Worm (Caenorhabditis elegans) whole organism, late embryonic: ENCODE measurements around the gene K03B8.6.

ENCODE experiments used
- ama-1 ChIP-seq: fragments of 150-350 bp; optimal IDR thresholded peaks from 2 replicates; lab custom pipeline; 2014
- ceh-14 ChIP-seq: sonication (generic microtip); optimal IDR thresholded peaks from 2 replicates; lab custom pipeline; 2016; ENCODE audit warnings: missing genotype, missing genetic modification characterization, missing compliant biosample characterization
- ceh-18 ChIP-seq: sonication (generic microtip); optimal IDR thresholded peaks from 2 replicates; lab custom pipeline; 2016; ENCODE audit warnings: missing genetic modification characterization, missing compliant biosample characterization
- ceh-24 ChIP-seq: sonication (generic microtip); optimal IDR thresholded peaks from 2 replicates; lab custom pipeline; 2016; ENCODE audit warnings: mild to moderate bottlenecking, missing genetic modification characterization, missing compliant biosample characterization
- ceh-31 ChIP-seq: sonication (generic microtip); optimal IDR thresholded peaks from 2 replicates; lab custom pipeline; 2016; ENCODE audit warnings: missing genetic modification characterization, missing compliant biosample characterization
- che-1 ChIP-seq: sonication (generic microtip); optimal IDR thresholded peaks from 2 replicates; lab custom pipeline; 2016; ENCODE audit warnings: mild to moderate bottlenecking, missing genetic modification characterization, missing compliant biosample characterization
- dve-1 ChIP-seq: sonication (generic microtip); optimal IDR thresholded peaks from 2 replicates; lab custom pipeline; 2017; ENCODE audit warnings: antibody characterized with exemption, mild to moderate bottlenecking, missing genetic modification characterization, missing compliant biosample characterization
- ets-4 ChIP-seq: sonication (generic microtip); optimal IDR thresholded peaks from 2 replicates; lab custom pipeline; 2016; ENCODE audit warnings: missing genetic modification characterization, missing compliant biosample characterization
- hlh-15 ChIP-seq: sonication (generic microtip); optimal IDR thresholded peaks from 2 replicates; lab custom pipeline; 2016; ENCODE audit warnings: missing genetic modification characterization, missing compliant biosample characterization
- pha-4 ChIP-seq: fragments of 150-350 bp; optimal IDR thresholded peaks from 2 replicates; lab custom pipeline; 2018; ENCODE audit warnings: missing biosample characterization, missing genetic modification reagents, missing genetic modification characterization
- pqm-1 ChIP-seq: sonication (generic microtip); optimal IDR thresholded peaks from 2 replicates; lab custom pipeline; 2016; ENCODE audit warnings: missing genetic modification characterization, missing compliant biosample characterization
- sdc-2 ChIP-seq: sonication (generic microtip); optimal IDR thresholded peaks from 2 replicates; lab custom pipeline; 2016; ENCODE audit warnings: missing genotype, missing genetic modification characterization, missing compliant biosample characterization
- unc-86 ChIP-seq: sonication (generic microtip); optimal IDR thresholded peaks from 2 replicates; lab custom pipeline; 2016; ENCODE audit warnings: missing genetic modification characterization, missing compliant biosample characterization

ce11 chrV:11410902-11411561 is 3.6 kb downstream of the K03B8.6 start, which contains the start of the genes K03B8.8 and grl-3:
- TF ChIP-seq pha-4 (tag; lab: Kevin White, UChicago), result no peak
- TF ChIP-seq pqm-1 (tag; lab: Kevin White, UChicago), result no peak
- no peak for TF ChIP-seq ets-4 (tag; lab: Kevin White, UChicago)
- TF ChIP-seq dve-1 (tag; lab: Kevin White, UChicago), result no peak
- no peak for TF ChIP-seq ama-1 (lab: Kevin White, UChicago)
- no peak for TF ChIP-seq che-1 (tag; lab: Kevin White, UChicago)
- TF ChIP-seq unc-86 (tag; lab: Kevin White, UChicago), result no peak
- TF ChIP-seq ceh-18 (tag; lab: Kevin White, UChicago), result no peak
- no peak for TF ChIP-seq ceh-14 (tag; lab: Kevin White, UChicago)
- no peak for TF ChIP-seq ceh-24 (tag; lab: Kevin White, UChicago)
- no peak for TF ChIP-seq hlh-15 (tag; lab: Kevin White, UChicago)
- no peak for TF ChIP-seq sdc-2 (tag; lab: Kevin White, UChicago)
- no peak for TF ChIP-seq ceh-31 (tag; lab: Kevin White, UChicago)
